Fruit fly (Drosophila melanogaster): ENCODE data around the gene CG13775.
A peak's percentile ranks its signal among the peaks of the same experiment; 100 is the strongest.

Gene CG13775

DNA sequence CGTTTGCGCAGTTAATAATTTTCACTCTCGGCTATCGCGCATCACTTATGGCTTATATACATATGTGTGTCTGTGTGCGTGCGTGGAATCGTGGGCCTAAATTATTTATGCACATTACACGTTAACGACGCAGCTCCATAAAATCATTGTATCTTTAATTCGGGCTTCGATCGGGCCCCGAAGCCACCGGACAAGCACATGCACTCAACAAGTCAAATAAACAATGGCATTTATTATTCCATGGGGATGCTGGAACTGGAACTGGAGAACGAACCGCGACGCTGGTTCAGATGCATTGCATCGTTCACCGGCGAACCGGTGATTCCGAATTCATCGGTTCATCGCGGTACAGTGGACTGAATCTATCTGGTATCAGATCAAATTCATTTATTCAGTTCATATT lies 8.2 kb downstream of the CG13775 start, which contains the start of gene ihog:
Gene ihog, minus strand, starts transcription at position 269 of the 403 bp plus-strand sequence.
- TF ChIP-seq CG6163 (GFP tag; IDR thresholded peaks at IDR 0.05) (0 out of 3 replicates have a peak, but pooled peaks have one; percentile 20), Eip93F (GFP tag; optimal IDR thresholded peaks at IDR 0.05) (no peak), Eip78C (GFP tag) (peak; percentile 80), Sox14 (GFP tag; optimal IDR thresholded peaks at IDR 0.05) (peak; percentile 34), dac (GFP tag; optimal IDR thresholded peaks at IDR 0.05) (no peak), Hr39 (GFP tag; optimal IDR thresholded peaks at IDR 0.05) (peak; percentile 9), CG11902 (GFP tag; optimal IDR thresholded peaks at IDR 0.05) (no peak)

DNA sequence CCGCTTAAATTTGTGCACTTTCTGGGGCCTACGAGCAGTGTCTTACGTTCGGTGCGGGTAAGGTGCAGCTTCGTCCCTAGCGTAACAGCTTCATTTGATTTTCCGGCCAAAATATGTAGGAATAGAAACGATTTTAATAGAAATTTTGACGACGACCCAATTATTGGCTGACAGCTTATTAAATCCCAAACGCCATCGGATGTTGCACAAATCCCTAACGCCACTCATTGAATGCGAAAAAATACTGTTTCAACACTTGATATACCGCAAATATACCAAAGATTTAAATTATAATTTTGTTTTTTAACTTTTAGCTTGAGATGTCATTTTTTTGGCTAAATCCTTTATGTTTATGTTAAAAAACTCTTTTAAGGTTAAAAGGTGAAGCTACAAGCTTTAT lies 11.7 kb downstream of the CG13775 start, which contains the start of gene Fgop2:
Gene Fgop2, minus strand, starts transcription at position 202 of the 400 bp plus-strand sequence.
- TF ChIP-seq CG4318 (GFP tag; optimal IDR thresholded peaks at IDR 0.05), result no peak
- TF ChIP-seq achi (GFP tag; optimal IDR thresholded peaks at IDR 0.05), result peak; percentile 64
- TF ChIP-seq OdsH (GFP tag; optimal IDR thresholded peaks at IDR 0.05), result no peak
- TF ChIP-seq Sox14 (GFP tag; optimal IDR thresholded peaks at IDR 0.05), result peak; percentile 40

DNA sequence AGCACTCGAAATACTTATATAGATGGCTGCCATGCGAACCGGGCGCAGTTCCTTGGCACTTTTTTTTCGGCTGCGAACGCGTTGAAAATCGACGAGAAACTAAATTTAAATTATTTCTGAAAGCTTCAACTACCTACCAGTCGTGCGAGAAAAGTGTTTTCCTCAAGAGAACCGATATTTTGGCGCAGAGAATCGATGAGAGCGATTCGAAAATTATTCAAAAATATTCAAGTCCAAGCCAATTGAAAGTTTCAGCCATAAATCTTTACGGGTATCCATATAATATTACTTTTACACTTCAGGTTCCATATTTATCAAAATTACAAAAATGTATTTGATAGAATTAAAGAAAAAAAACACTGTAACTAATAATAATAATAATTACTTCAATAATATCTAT lies 14.0 kb downstream of the CG13775 start, which contains the start of gene CG18304:
Gene CG18304, minus strand, starts transcription at position 101 of the 400 bp plus-strand sequence.
- TF ChIP-seq fkh (GFP tag; optimal IDR thresholded peaks at IDR 0.05) (no peak), topi (GFP tag; optimal IDR thresholded peaks at IDR 0.05) (no peak), Smox (GFP tag; optimal IDR thresholded peaks at IDR 0.05) (no peak), dsx (GFP tag; optimal IDR thresholded peaks at IDR 0.05; ENCODE audit: poor library complexity, severe bottlenecking) (no peak), cyc (GFP tag; optimal IDR thresholded peaks at IDR 0.05) (no peak), Sox102F (GFP tag; optimal IDR thresholded peaks at IDR 0.05) (no peak), Sox15 (GFP tag; optimal IDR thresholded peaks at IDR 0.05) (no peak), Hr39 (GFP tag; optimal IDR thresholded peaks at IDR 0.05) (no peak), eg (GFP tag; IDR thresholded peaks at IDR 0.05) (no peak), Ets96B (tag; optimal IDR thresholded peaks at IDR 0.05) (no peak), Hr38 (GFP tag; optimal IDR thresholded peaks at IDR 0.05) (no peak), Blimp-1 (GFP tag; optimal IDR thresholded peaks at IDR 0.05) (no peak), svp (GFP tag) (no peak), OdsH (GFP tag; optimal IDR thresholded peaks at IDR 0.05) (no peak), CG11762 (GFP tag; optimal IDR thresholded peaks at IDR 0.05; ENCODE audit: insufficient read depth) (no peak)

DNA sequence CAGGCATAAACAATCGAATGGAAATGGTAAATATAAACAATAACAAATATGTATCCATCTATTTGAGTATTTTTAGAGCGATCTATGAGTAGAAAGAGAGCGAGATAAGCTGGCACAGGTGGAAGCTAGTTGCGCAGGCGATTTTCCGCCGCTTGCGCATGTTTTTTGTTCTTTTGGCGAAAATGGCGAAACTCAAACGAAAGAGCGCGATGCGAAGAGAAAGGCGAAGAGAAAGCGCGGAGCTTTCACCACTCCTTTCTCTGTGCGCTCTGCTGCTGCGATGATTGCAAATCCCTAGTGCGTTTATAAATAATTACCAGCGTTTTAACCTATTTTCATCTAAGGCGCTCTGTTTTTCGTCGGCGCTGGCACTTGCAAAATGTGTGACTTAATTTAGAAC lies 15.0 kb downstream of the CG13775 start:
- TF ChIP-seq Ets21C (GFP tag; optimal IDR thresholded peaks at IDR 0.05) (no peak), acj6 (GFP tag; optimal IDR thresholded peaks at IDR 0.05) (no peak), CG8119 (GFP tag; IDR thresholded peaks at IDR 0.05) (no peak), CG11762 (GFP tag; optimal IDR thresholded peaks at IDR 0.05; ENCODE audit: insufficient read depth) (no peak), CG7368 (GFP tag; optimal IDR thresholded peaks at IDR 0.05) (no peak), topi (GFP tag; optimal IDR thresholded peaks at IDR 0.05) (no peak), vri (GFP tag; optimal IDR thresholded peaks at IDR 0.05) (no peak), salr (GFP tag; optimal IDR thresholded peaks at IDR 0.05) (no peak), dac (GFP tag; optimal IDR thresholded peaks at IDR 0.05) (no peak), fkh (GFP tag; optimal IDR thresholded peaks at IDR 0.05) (no peak), CG10669 (GFP tag; optimal IDR thresholded peaks at IDR 0.05) (no peak), Lpt (GFP tag; optimal IDR thresholded peaks at IDR 0.05) (no peak), CG9139 (GFP tag; optimal IDR thresholded peaks at IDR 0.05) (no peak), Met (GFP tag; optimal IDR thresholded peaks at IDR 0.05) (no peak)

DNA sequence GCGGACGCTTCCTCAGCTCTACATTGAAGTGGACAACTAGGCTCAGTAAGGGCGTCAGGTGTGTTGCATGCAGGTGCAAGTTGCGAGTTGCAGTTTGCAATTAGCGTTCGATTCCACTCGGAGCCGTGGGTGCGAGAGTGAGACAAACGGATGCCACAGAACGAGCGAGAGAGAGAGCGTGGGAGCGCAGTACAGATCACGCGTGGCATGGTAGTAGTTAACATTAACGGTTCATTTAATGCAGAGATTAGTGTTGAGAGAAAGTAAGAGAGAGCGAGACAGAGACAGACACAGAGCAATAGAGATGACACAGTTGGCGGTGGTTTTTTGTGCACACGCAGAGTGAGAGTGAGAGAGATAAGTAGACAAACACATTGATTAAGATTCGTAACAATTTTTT lies 17.1 kb downstream of the CG13775 start:
- TF ChIP-seq Sox102F (GFP tag; optimal IDR thresholded peaks at IDR 0.05), result no peak
- no peak for TF ChIP-seq fd59A (GFP tag; optimal IDR thresholded peaks at IDR 0.05)
- TF ChIP-seq fd85E (GFP tag; optimal IDR thresholded peaks at IDR 0.05), result no peak
- no peak for TF ChIP-seq CG6163 (GFP tag; IDR thresholded peaks at IDR 0.05)
- no peak for TF ChIP-seq Ets96B (tag; optimal IDR thresholded peaks at IDR 0.05)
- no peak for TF ChIP-seq CG8319 (GFP tag; optimal IDR thresholded peaks at IDR 0.05)
